Fruit fly (Drosophila melanogaster): Measurements from ENCODE around the gene CG15262.

DNA sequence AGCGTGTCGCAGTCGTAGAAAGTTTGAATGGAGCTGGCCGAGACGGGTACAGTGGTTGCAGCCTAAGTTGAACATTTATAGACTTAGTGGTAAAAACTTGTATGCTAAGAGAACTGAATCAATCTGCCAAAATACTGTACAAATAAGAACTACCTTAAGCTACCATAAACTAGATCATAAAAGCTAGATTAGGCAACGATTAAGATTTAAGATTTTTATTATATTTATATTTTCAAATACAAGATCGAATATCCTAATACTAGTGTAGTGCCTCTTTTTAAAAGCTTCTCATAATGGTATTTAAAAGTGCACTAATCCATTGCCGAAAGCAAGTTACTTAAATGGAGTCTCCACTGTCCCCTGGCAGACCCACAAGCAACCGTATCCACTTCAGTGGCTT, 23.8 kb downstream of the CG15262 start:
- TF ChIP-seq Crg-1 (GFP tag; optimal IDR thresholded peaks at IDR 0.05) (no peak), CG33017 (tag; optimal IDR thresholded peaks at IDR 0.05) (no peak), CG5204 (GFP tag; optimal IDR thresholded peaks at IDR 0.05) (no peak), ovo (GFP tag; optimal IDR thresholded peaks at IDR 0.05) (no peak), CG7045 (GFP tag; optimal IDR thresholded peaks at IDR 0.05) (no peak), Clk (GFP tag; optimal IDR thresholded peaks at IDR 0.05) (no peak), toe (GFP tag; optimal IDR thresholded peaks at IDR 0.05) (no peak), Mnt (GFP tag; optimal IDR thresholded peaks at IDR 0.05) (no peak), kay (GFP tag; ENCODE audit: borderline replicate concordance) (no peak), tj (GFP tag; optimal IDR thresholded peaks at IDR 0.05) (no peak), CG12768 (GFP tag; optimal IDR thresholded peaks at IDR 0.05) (no peak)
